Worm (Caenorhabditis elegans): ENCODE measurements around the gene Y54G2A.26.

The Y54G2A.26 gene

ce11 chrIV:3008828-3009227 lies 13.6 kb upstream of the Y54G2A.26 start, which contains the start of gene Y54G2A.73:
TSS of gene Y54G2A.73 (minus strand) at chrIV:3008892.
- TF ChIP-seq efl-1 (GFP tag; optimal IDR thresholded peaks at IDR 0.05) (no peak), ztf-25 (GFP tag; IDR thresholded peaks at IDR 0.05) (no peak), T07F8.4 (tag; optimal IDR thresholded peaks at IDR 0.05) (no peak), lin-26 (GFP tag; IDR thresholded peaks at IDR 0.05) (no peak), nfyb-1 (GFP tag; IDR thresholded peaks at IDR 0.05) (no peak), ztf-18 (tag; optimal IDR thresholded peaks at IDR 0.05) (no peak), madf-8 (GFP tag; conservative IDR thresholded peaks at IDR 0.05) (peak; percentile 50; the same call in 1 of the 2 replicates), snpc-1.1 (tag; optimal IDR thresholded peaks at IDR 0.05; ENCODE audit: insufficient read depth) (no peak), aptf-3 (GFP tag; IDR thresholded peaks at IDR 0.05) (no peak), bed-2 (GFP tag; IDR thresholded peaks at IDR 0.05) (no peak), ceh-27 (GFP tag; optimal IDR thresholded peaks at IDR 0.05) (no peak), F39B2.1 (GFP tag; IDR thresholded peaks at IDR 0.05) (no peak), F57A8.1 (GFP tag; optimal IDR thresholded peaks at IDR 0.05) (no peak), bed-1 (GFP tag; IDR thresholded peaks at IDR 0.05) (no peak), F37B4.10 (GFP tag; IDR thresholded peaks at IDR 0.05) (no peak), sea-2 (GFP tag; IDR thresholded peaks at IDR 0.05) (no peak), xnd-1 (tag; optimal IDR thresholded peaks at IDR 0.05) (peak; percentile 50), dpff-1 (tag; optimal IDR thresholded peaks at IDR 0.05) (no peak), F49E8.2 (tag; optimal IDR thresholded peaks at IDR 0.05; ENCODE audit: insufficient read depth) (no peak), ztf-3 (GFP tag; optimal IDR thresholded peaks at IDR 0.05) (no peak), cebp-1 (GFP tag; IDR thresholded peaks at IDR 0.05) (no peak), cebp-1 (tag; optimal IDR thresholded peaks at IDR 0.05) (no peak), die-1 (tag; optimal IDR thresholded peaks at IDR 0.05) (no peak), D2030.7 (GFP tag; IDR thresholded peaks at IDR 0.05) (peak; percentile 24; the same call in 1 of the 2 replicates), nhr-80 (tag; optimal IDR thresholded peaks at IDR 0.05) (no peak), Y95B8A.8 (GFP tag; IDR thresholded peaks at IDR 0.05) (no peak), sptf-2 (GFP tag; optimal IDR thresholded peaks at IDR 0.05) (no peak), athp-1 (tag; optimal IDR thresholded peaks at IDR 0.05) (no peak), F52B5.7 (tag; optimal IDR thresholded peaks at IDR 0.05) (no peak), gei-17 (GFP tag; optimal IDR thresholded peaks at IDR 0.05) (no peak), madf-6 (GFP tag; IDR thresholded peaks at IDR 0.05) (peak; percentile 54), unc-62 (GFP tag; optimal IDR thresholded peaks at IDR 0.05) (no peak), F33H1.4 (GFP tag; IDR thresholded peaks at IDR 0.05) (peak; percentile 80), ceh-91 (GFP tag; IDR thresholded peaks at IDR 0.05) (no peak), lsl-1 (GFP tag; optimal IDR thresholded peaks at IDR 0.05) (peak; percentile 80), ets-4 (GFP tag; optimal IDR thresholded peaks at IDR 0.05) (no peak), nfya-1 (tag; optimal IDR thresholded peaks at IDR 0.05; ENCODE audit: borderline replicate concordance, insufficient read depth) (no peak), pbrm-1 (GFP tag; IDR thresholded peaks at IDR 0.05) (no peak), mel-28 (tag; optimal IDR thresholded peaks at IDR 0.05; ENCODE audit: borderline replicate concordance) (no peak), ekl-4 (GFP tag; IDR thresholded peaks at IDR 0.05) (no peak), attf-6 (GFP tag; IDR thresholded peaks at IDR 0.05) (no peak), dpl-1 (GFP tag; optimal IDR thresholded peaks at IDR 0.05) (no peak), F23B12.7 (tag; optimal IDR thresholded peaks at IDR 0.05; ENCODE audit: insufficient read depth) (no peak), C06A6.2 (GFP tag; conservative IDR thresholded peaks at IDR 0.05) (no peak), atf-7 (tag; optimal IDR thresholded peaks at IDR 0.05) (no peak), nhr-27 (tag; optimal IDR thresholded peaks at IDR 0.05) (no peak), rec-8 (tag; optimal IDR thresholded peaks at IDR 0.05) (no peak), let-607 (tag; optimal IDR thresholded peaks at IDR 0.05) (no peak)
